Fruit fly (Drosophila melanogaster): ENCODE data around the gene Ccp84Aa.

Ccp84Aa gene

DNA sequence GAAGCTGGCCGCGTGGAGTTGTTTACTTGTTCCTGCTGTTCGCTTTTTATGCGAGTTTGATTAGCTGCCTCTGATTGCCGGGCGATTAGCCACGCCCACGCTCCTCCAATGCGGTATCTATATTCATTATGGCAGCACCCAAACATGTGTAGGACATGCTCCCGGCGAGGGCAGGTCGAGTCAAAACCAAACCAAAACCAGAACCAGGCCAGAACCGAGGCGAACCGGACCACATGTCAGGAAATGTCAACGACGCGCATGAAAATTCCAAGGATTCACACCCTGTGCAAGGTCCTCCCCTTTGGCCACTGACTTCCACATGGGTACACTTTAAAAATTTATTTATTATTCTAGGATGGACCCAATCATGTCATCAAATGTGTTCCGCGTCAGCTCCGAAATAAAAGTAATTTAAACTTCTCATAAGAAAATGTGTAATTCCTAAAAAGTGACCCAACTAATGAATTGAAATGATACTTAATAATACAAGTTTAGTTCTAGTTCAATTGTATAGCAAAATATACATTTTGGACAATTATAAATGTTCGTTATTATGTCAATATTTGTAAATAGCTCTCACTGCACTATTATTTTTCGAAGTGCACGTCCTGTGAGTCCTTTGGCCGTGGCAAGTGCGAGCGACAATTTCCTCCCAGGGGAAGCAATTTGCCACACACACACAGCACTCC, 47.7 kb downstream of the Ccp84Aa start:
- TF ChIP-seq CG33017 (tag; optimal IDR thresholded peaks at IDR 0.05) (no peak), CG11617 (GFP tag; optimal IDR thresholded peaks at IDR 0.05) (no peak), cnc (optimal IDR thresholded peaks at IDR 0.05) (no peak), cic (GFP tag; optimal IDR thresholded peaks at IDR 0.05) (no peak), Clk (GFP tag; optimal IDR thresholded peaks at IDR 0.05) (no peak), Mnt (GFP tag; optimal IDR thresholded peaks at IDR 0.05) (no peak), kay (GFP tag; ENCODE audit: borderline replicate concordance) (no peak), ovo (GFP tag; optimal IDR thresholded peaks at IDR 0.05) (no peak), Crg-1 (GFP tag; optimal IDR thresholded peaks at IDR 0.05) (no peak), toe (GFP tag; optimal IDR thresholded peaks at IDR 0.05) (no peak), pad (GFP tag; optimal IDR thresholded peaks at IDR 0.05) (no peak), CG14711 (tag; optimal IDR thresholded peaks at IDR 0.05) (no peak), CG1620 (GFP tag; optimal IDR thresholded peaks at IDR 0.05) (no peak), CG7101 (tag; optimal IDR thresholded peaks at IDR 0.05) (no peak), bab1 (GFP tag; optimal IDR thresholded peaks at IDR 0.05) (no peak), CG5204 (GFP tag; optimal IDR thresholded peaks at IDR 0.05) (no peak), CG12768 (GFP tag; optimal IDR thresholded peaks at IDR 0.05) (no peak), tj (GFP tag; optimal IDR thresholded peaks at IDR 0.05) (no peak), Hr96 (GFP tag; optimal IDR thresholded peaks at IDR 0.05) (no peak)

Data from whole organism, adult.